Fruit fly (Drosophila melanogaster): ENCODE measurements around the gene t-cup.

Gene t-cup

DNA sequence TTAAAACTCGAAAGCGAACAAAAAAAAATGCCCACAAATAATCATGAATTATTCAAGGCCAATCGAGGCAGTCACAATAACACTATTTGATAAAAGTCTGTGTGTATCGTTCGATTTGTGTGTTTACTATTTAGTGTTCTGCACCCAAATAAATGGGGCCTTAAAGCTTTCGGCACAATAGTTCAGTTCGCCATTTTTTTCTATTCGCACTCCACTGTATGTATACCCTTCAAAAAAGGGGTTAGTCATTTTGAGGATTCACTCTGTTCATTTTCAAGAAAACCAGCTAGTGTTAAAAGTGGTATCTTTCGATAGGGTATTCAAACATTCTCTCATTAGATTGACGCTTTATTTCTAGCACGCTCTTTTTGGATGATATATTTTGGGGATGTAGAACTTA lies 29.5 kb downstream of the t-cup start (continued):
- TF ChIP-seq ci (GFP tag; IDR thresholded peaks at IDR 0.05) (no peak), Hr51 (GFP tag; optimal IDR thresholded peaks at IDR 0.05) (peak; percentile 11 to 12), tio (GFP tag; optimal IDR thresholded peaks at IDR 0.05) (peak; percentile 40), YL-1 (GFP tag; optimal IDR thresholded peaks at IDR 0.05) (no peak), CG11560 (tag; IDR thresholded peaks at IDR 0.05) (no peak), Dek (tag; optimal IDR thresholded peaks at IDR 0.05) (peak; percentile 68), abd-A (tag; optimal IDR thresholded peaks at IDR 0.05) (peak; percentile 96), ftz-f1 (GFP tag; optimal IDR thresholded peaks at IDR 0.05) (peak; percentile 76), CG15514 (GFP tag; optimal IDR thresholded peaks at IDR 0.05) (peak; percentile 68), CG8388 (GFP tag; optimal IDR thresholded peaks at IDR 0.05) (no peak), Awh (GFP tag; IDR thresholded peaks at IDR 0.05) (no peak), tap (tag; optimal IDR thresholded peaks at IDR 0.05) (no peak), ATbp (GFP tag; optimal IDR thresholded peaks at IDR 0.05) (no peak), Dbx (GFP tag; IDR thresholded peaks at IDR 0.05) (peak; percentile 81), onecut (GFP tag; IDR thresholded peaks at IDR 0.05) (no peak), CG43689 (GFP tag; IDR thresholded peaks at IDR 0.05) (no peak), CG3407 (GFP tag; optimal IDR thresholded peaks at IDR 0.05) (no peak), CG15269 (tag; optimal IDR thresholded peaks at IDR 0.05) (peak; percentile 62), CG2875 (GFP tag; optimal IDR thresholded peaks at IDR 0.05) (no peak), CG13624 (GFP tag; optimal IDR thresholded peaks at IDR 0.05) (peak; percentile 80), tgo (GFP tag; IDR thresholded peaks at IDR 0.05) (peak; percentile 34; the same call in 1 of the 3 replicates), sna (GFP tag; IDR thresholded peaks at IDR 0.05; ENCODE audit: partially characterized antibody) (no peak), CTCF (GFP tag; optimal IDR thresholded peaks at IDR 0.05) (no peak), CG10654 (GFP tag; optimal IDR thresholded peaks at IDR 0.05) (no peak), Neu2 (GFP tag; optimal IDR thresholded peaks at IDR 0.05; ENCODE audit: borderline replicate concordance) (no peak), al (GFP tag; IDR thresholded peaks at IDR 0.05) (peak; percentile 81), nmo (GFP tag; optimal IDR thresholded peaks at IDR 0.05) (no peak), CG4282 (GFP tag; optimal IDR thresholded peaks at IDR 0.05) (peak; percentile 66), CG11696 (GFP tag; IDR thresholded peaks at IDR 0.05) (0 out of 2 replicates have a peak, but pooled peaks have one; percentile 7), CG12155 (GFP tag; optimal IDR thresholded peaks at IDR 0.05) (peak; percentile 67), HLH54F (GFP tag; optimal IDR thresholded peaks at IDR 0.05) (peak; percentile 76), CG2678 (tag; optimal IDR thresholded peaks at IDR 0.05) (peak; percentile 63), CG13894 (tag; optimal IDR thresholded peaks at IDR 0.05) (peak; percentile 84), Dad (GFP tag; optimal IDR thresholded peaks at IDR 0.05) (peak; percentile 16), CG12104 (GFP tag; optimal IDR thresholded peaks at IDR 0.05) (peak; percentile 22), CG8290 (GFP tag; optimal IDR thresholded peaks at IDR 0.05) (no peak), CG8290 (tag; optimal IDR thresholded peaks at IDR 0.05) (peak in 1 of 2 experiments; percentile 90), tx (GFP tag; optimal IDR thresholded peaks at IDR 0.05) (peak; percentile 36), CG9215 (GFP tag; IDR thresholded peaks at IDR 0.05) (no peak), CG2889 (GFP tag; IDR thresholded peaks at IDR 0.05) (peak; percentile 16; the same call in 1 of the 3 replicates), ind (GFP tag; optimal IDR thresholded peaks at IDR 0.05) (peak; percentile 48), fru (optimal IDR thresholded peaks at IDR 0.05) (no peak), lab (GFP tag; optimal IDR thresholded peaks at IDR 0.05) (peak; percentile 85), Aef1 (GFP tag; IDR thresholded peaks at IDR 0.05) (peak; percentile 40; the same call in 1 of the 3 replicates), E2f1 (GFP tag; IDR thresholded peaks at IDR 0.05) (0 out of 2 replicates have a peak, but pooled peaks have one; percentile 44), mam (GFP tag; optimal IDR thresholded peaks at IDR 0.05) (peak; percentile 71), CG1529 (GFP tag; optimal IDR thresholded peaks at IDR 0.05) (no peak), CG10209 (GFP tag; optimal IDR thresholded peaks at IDR 0.05) (peak; percentile 17), CG11695 (GFP tag; IDR thresholded peaks at IDR 0.05) (peak; percentile 19; the same call in 1 of the 3 replicates), kni (GFP tag; optimal IDR thresholded peaks at IDR 0.05) (no peak), Vsx1 (GFP tag; optimal IDR thresholded peaks at IDR 0.05) (no peak), Med (GFP tag) (peak; percentile 91)
